Worm (Caenorhabditis elegans) whole organism, midembryonic: ENCODE measurements around the gene F49E12.7.

Experiments
- ref-1 ChIP-seq: fragments of 200-800 bp; sonication (Bioruptor generic); conservative IDR thresholded peaks from 2 replicates; pipeline ENCODE4 v1.3.6; 2022; ENCODE audit warnings: missing genetic modification reagents, missing genetic modification characterization, missing compliant biosample characterization
- ztf-23 ChIP-seq: fragments of 200-800 bp; sonication (Bioruptor generic); IDR thresholded peaks from 2 replicates; pipeline ENCODE4 v1.3.6; 2022; ENCODE audit warnings: missing genetic modification reagents, missing genetic modification characterization, missing compliant biosample characterization

DNA sequence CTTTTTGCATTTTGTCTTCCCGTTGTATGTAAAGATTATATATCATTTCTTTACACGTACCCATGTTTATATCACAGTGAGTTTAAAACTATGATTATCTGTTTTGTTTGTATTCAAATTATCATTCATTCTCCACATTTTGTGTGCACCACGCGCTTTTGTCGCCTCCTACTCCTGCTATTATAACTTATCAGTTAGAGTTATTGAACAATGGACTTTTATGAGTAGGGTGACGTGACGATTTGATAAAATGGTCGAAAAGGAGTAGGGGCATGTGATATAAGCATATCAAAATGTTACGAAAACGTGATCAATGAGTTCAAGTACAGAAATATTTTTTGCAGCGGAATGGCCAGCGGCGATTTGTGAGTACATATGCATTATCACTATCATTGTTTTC lies 13.1 kb downstream of the F49E12.7 start:
- TF ChIP-seq ztf-23 (GFP tag; lab: Robert Waterston, UW) (no peak), ref-1 (GFP tag; lab: Robert Waterston, UW) (no peak)
